Worm (Caenorhabditis elegans): Measurements from ENCODE around the gene itm-2.

itm-2 gene

ce11 chrX:5467820-5468270, 22.9 kb downstream of the itm-2 start, which contains the start of gene dpyd-1:
TSS of gene dpyd-1 (plus strand) at chrX:5467870.
- no peak for TF ChIP-seq madf-9 (GFP tag; conservative IDR thresholded peaks at IDR 0.05)
- no peak for TF ChIP-seq Y105C5A.15 (GFP tag; IDR thresholded peaks at IDR 0.05)
- TF ChIP-seq ctbp-1 (GFP tag; IDR thresholded peaks at IDR 0.05), result no peak
- TF ChIP-seq daf-8 (GFP tag; IDR thresholded peaks at IDR 0.05), result no peak
- TF ChIP-seq daf-19 (GFP tag; conservative IDR thresholded peaks at IDR 0.05), result no peak
- no peak for TF ChIP-seq snpc-4 (tag; optimal IDR thresholded peaks at IDR 0.05)
- no peak for TF ChIP-seq daf-12 (tag; optimal IDR thresholded peaks at IDR 0.05)
- TF ChIP-seq mdl-1 (tag; optimal IDR thresholded peaks at IDR 0.05), result peak; percentile 76 to 96
- no peak for TF ChIP-seq ceh-20 (GFP tag; IDR thresholded peaks at IDR 0.05)
- TF ChIP-seq duxl-1 (tag; optimal IDR thresholded peaks at IDR 0.05; ENCODE audit: poor library complexity), result no peak
- no peak for TF ChIP-seq lin-13 (GFP tag; optimal IDR thresholded peaks at IDR 0.05)
- TF ChIP-seq dmd-8 (GFP tag; IDR thresholded peaks at IDR 0.05), result no peak
- no peak for TF ChIP-seq lsy-2 (tag; optimal IDR thresholded peaks at IDR 0.05)
- no peak for TF ChIP-seq D1046.2 (GFP tag; IDR thresholded peaks at IDR 0.05)
- no peak for TF ChIP-seq ZK546.5 (tag; optimal IDR thresholded peaks at IDR 0.05)
- TF ChIP-seq ZK337.2 (GFP tag; IDR thresholded peaks at IDR 0.05), result no peak
- TF ChIP-seq jun-1 (tag; optimal IDR thresholded peaks at IDR 0.05), result no peak
- TF ChIP-seq ztf-11 (tag; optimal IDR thresholded peaks at IDR 0.05), result no peak
- no peak for TF ChIP-seq dmd-9 (GFP tag; IDR thresholded peaks at IDR 0.05)
- TF ChIP-seq unc-39 (tag; optimal IDR thresholded peaks at IDR 0.05), result no peak
- TF ChIP-seq zfp-3 (GFP tag; conservative IDR thresholded peaks at IDR 0.05), result no peak
- TF ChIP-seq dpl-1 (GFP tag; optimal IDR thresholded peaks at IDR 0.05), result no peak
- no peak for TF ChIP-seq lin-29 (GFP tag; IDR thresholded peaks at IDR 0.05)
- TF ChIP-seq spr-3 (GFP tag; optimal IDR thresholded peaks at IDR 0.05), result no peak
- TF ChIP-seq unc-62 (GFP tag; optimal IDR thresholded peaks at IDR 0.05 in 1 of 2), result no peak
- TF ChIP-seq unc-62 (tag; optimal IDR thresholded peaks at IDR 0.05), result no peak
- no peak for TF ChIP-seq ceh-62 (tag; optimal IDR thresholded peaks at IDR 0.05)
- peak; percentile 54 for TF ChIP-seq hlh-11 (tag; optimal IDR thresholded peaks at IDR 0.05)
- no peak for TF ChIP-seq F10B5.3 (tag; optimal IDR thresholded peaks at IDR 0.05)
- TF ChIP-seq snpc-1.2 (GFP tag; IDR thresholded peaks at IDR 0.05), result no peak
- no peak for TF ChIP-seq cey-2 (tag; optimal IDR thresholded peaks at IDR 0.05; ENCODE audit: borderline replicate concordance, insufficient read depth)
- TF ChIP-seq tra-1 (GFP tag; IDR thresholded peaks at IDR 0.05), result peak; percentile 63
- no peak for TF ChIP-seq ceh-82 (tag; optimal IDR thresholded peaks at IDR 0.05)
- TF ChIP-seq hif-1 (tag; optimal IDR thresholded peaks at IDR 0.05), result no peak
- TF ChIP-seq nhr-48 (tag; optimal IDR thresholded peaks at IDR 0.05), result peak; percentile 22
- TF ChIP-seq mes-2 (tag; optimal IDR thresholded peaks at IDR 0.05; ENCODE audit: poor library complexity, severe bottlenecking), result peak; percentile 20
- TF ChIP-seq zfp-2 (tag; optimal IDR thresholded peaks at IDR 0.05), result no peak
- no peak for TF ChIP-seq attf-4 (tag; optimal IDR thresholded peaks at IDR 0.05)
- no peak for TF ChIP-seq tag-97 (GFP tag; IDR thresholded peaks at IDR 0.05)
- no peak for TF ChIP-seq nhr-111 (GFP tag; optimal IDR thresholded peaks at IDR 0.05)
- TF ChIP-seq nhr-11 (tag; optimal IDR thresholded peaks at IDR 0.05), result no peak
- no peak for TF ChIP-seq egl-27 (tag; optimal IDR thresholded peaks at IDR 0.05)
- TF ChIP-seq Y75B8A.6 (GFP tag; IDR thresholded peaks at IDR 0.05), result no peak
- TF ChIP-seq ces-1 (GFP tag; optimal IDR thresholded peaks at IDR 0.05), result no peak
- no peak for TF ChIP-seq mxl-2 (GFP tag; conservative IDR thresholded peaks at IDR 0.05)
- no peak for TF ChIP-seq pha-4 (GFP tag; IDR thresholded peaks at IDR 0.05)
- TF ChIP-seq pha-4 (tag; optimal IDR thresholded peaks at IDR 0.05), result no peak
- no peak for TF ChIP-seq lin-15B (tag; optimal IDR thresholded peaks at IDR 0.05)
- TF ChIP-seq nhr-76 (tag; optimal IDR thresholded peaks at IDR 0.05), result no peak
- TF ChIP-seq madf-5 (GFP tag; IDR thresholded peaks at IDR 0.05), result no peak
- TF ChIP-seq Y48G9A.11 (GFP tag; IDR thresholded peaks at IDR 0.05), result no peak
- peak; percentile 21 for TF ChIP-seq mep-1 (tag; optimal IDR thresholded peaks at IDR 0.05)
- no peak for TF ChIP-seq ztf-7 (tag; optimal IDR thresholded peaks at IDR 0.05)

All from whole organism, L4 larva.